Worm (Caenorhabditis elegans) whole organism, L2 larva: ENCODE results near the gene C04E7.3.

ENCODE experiments used
- alr-1 ChIP-seq: fragments of 150-350 bp; optimal IDR thresholded peaks from 2 replicates; lab custom pipeline; 2014; ENCODE audit warnings: missing biosample characterization, missing genetic modification characterization
- aly-2 ChIP-seq: fragments of 150-350 bp; optimal IDR thresholded peaks from 2 replicates; lab custom pipeline; 2014; ENCODE audit warnings: missing biosample characterization, missing genetic modification characterization
- elt-3 ChIP-seq: sonication (generic microtip); optimal IDR thresholded peaks from 2 replicates; lab custom pipeline; 2017; ENCODE audit warnings: missing biosample characterization, missing genetic modification characterization
- lin-11 ChIP-seq: fragments of 150-350 bp; sonication (generic microtip); optimal IDR thresholded peaks from 2 replicates; lab custom pipeline; 2014; ENCODE audit warnings: missing biosample characterization, missing genetic modification characterization, inconsistent platforms, mixed read lengths
- lin-13 ChIP-seq: fragments of 150-350 bp; optimal IDR thresholded peaks from 2 replicates; lab custom pipeline; 2014; ENCODE audit warnings: missing biosample characterization, missing genetic modification reagents, missing genetic modification characterization
- nhr-10 ChIP-seq: sonication (generic microtip); optimal IDR thresholded peaks from 2 replicates; lab custom pipeline; 2017; ENCODE audit warnings: missing biosample characterization, missing genetic modification characterization
- nhr-11 ChIP-seq: fragments of 150-350 bp; optimal IDR thresholded peaks from 2 replicates; lab custom pipeline; 2014; ENCODE audit warnings: missing biosample characterization, missing genetic modification characterization
- nhr-77 ChIP-seq: fragments of 150-350 bp; optimal IDR thresholded peaks from 2 replicates; lab custom pipeline; 2014; ENCODE audit warnings: missing biosample characterization, missing genetic modification characterization
- sma-3 ChIP-seq: sonication (generic microtip); optimal IDR thresholded peaks from 2 replicates; lab custom pipeline; 2016; ENCODE audit warnings: missing genetic modification reagents, missing genetic modification characterization, missing compliant biosample characterization
- sma-9 ChIP-seq, 2 experiments: fragments of 150-350 bp in 1 of 2; sonication (generic microtip) in 1 of 2; optimal IDR thresholded peaks; 2 replicates each; lab custom pipeline; 2014 to 2016; ENCODE audit warnings: missing genetic modification characterization in 2 of 2, mild to moderate bottlenecking in 1 of 2, missing biosample characterization in 1 of 2, missing compliant biosample characterization in 1 of 2, missing genetic modification reagents in 1 of 2, moderate library complexity in 1 of 2
- snpc-4 ChIP-seq: fragments of 150-350 bp; optimal IDR thresholded peaks from 2 replicates; lab custom pipeline; 2014; ENCODE audit warnings: missing biosample characterization, missing genetic modification characterization
- ztf-4 ChIP-seq: fragments of 150-350 bp; optimal IDR thresholded peaks from 2 replicates; lab custom pipeline; 2014; ENCODE audit warnings: missing biosample characterization, missing genetic modification characterization

ce11 chrX:328736-329135 is 18.3 kb downstream of the C04E7.3 start:
- no peak for TF ChIP-seq nhr-77
- no peak for TF ChIP-seq snpc-4 (tag; lab: Kevin White, UChicago)
- no peak for TF ChIP-seq sma-9 (GFP tag; optimal IDR thresholded peaks at IDR 0.05; lab: Kevin White, UChicago)
- no peak for TF ChIP-seq sma-9 (tag; optimal IDR thresholded peaks at IDR 0.05; lab: Kevin White, UChicago)
- no peak for TF ChIP-seq alr-1
- TF ChIP-seq nhr-11 (tag; lab: Kevin White, UChicago) = no peak
- no peak for TF ChIP-seq ztf-4 (tag; lab: Kevin White, UChicago)
- no peak for TF ChIP-seq elt-3 (tag; lab: Kevin White, UChicago)
- TF ChIP-seq aly-2 (tag; lab: Kevin White, UChicago) = no peak
- no peak for TF ChIP-seq nhr-10
- no peak for TF ChIP-seq lin-13 (GFP tag; lab: Kevin White, UChicago)
- no peak for TF ChIP-seq lin-11
- TF ChIP-seq sma-3 (GFP tag; lab: Kevin White, UChicago) = no peak
